Worm (Caenorhabditis elegans) whole organism, midembryonic: Measurements from ENCODE around the gene Y66C5A.2.

Experiments used
- T22C8.4 ChIP-seq: fragments of 200-800 bp; sonication (Bioruptor generic); IDR thresholded peaks from 2 replicates; pipeline ENCODE4 v1.3.6; 2022; ENCODE audit warnings: missing genetic modification characterization, missing compliant biosample characterization
- cog-1 ChIP-seq: sonication (generic microtip); optimal IDR thresholded peaks from 2 replicates; lab custom pipeline; 2016; ENCODE audit warnings: missing genetic modification characterization, missing compliant biosample characterization
- flt-1 ChIP-seq: fragments of 200-800 bp; sonication (Bioruptor generic); IDR thresholded peaks from 2 replicates; pipeline ENCODE4 v1.3.6; 2022; ENCODE audit warnings: missing genetic modification characterization, missing compliant biosample characterization
- klf-2 ChIP-seq: fragments of 200-800 bp; sonication (Bioruptor generic); conservative IDR thresholded peaks from 2 replicates; pipeline ENCODE4 v1.3.6; 2022; ENCODE audit warnings: missing genetic modification reagents, missing genetic modification characterization, missing compliant biosample characterization
- med-1 ChIP-seq: sonication (generic microtip); optimal IDR thresholded peaks from 2 replicates; lab custom pipeline; 2017; ENCODE audit warnings: missing genetic modification characterization, mild to moderate bottlenecking, missing compliant biosample characterization, antibody characterized with exemption, missing genetic modification reagents; ENCODE audit not compliant: insufficient read depth
- ref-1 ChIP-seq: fragments of 200-800 bp; sonication (Bioruptor generic); conservative IDR thresholded peaks from 2 replicates; pipeline ENCODE4 v1.3.6; 2022; ENCODE audit warnings: missing genetic modification reagents, missing genetic modification characterization, missing compliant biosample characterization
- tab-1 ChIP-seq: fragments of 200-800 bp; sonication (Bioruptor generic); IDR thresholded peaks from 2 replicates; pipeline ENCODE4 v1.3.6; 2022; ENCODE audit warnings: missing genetic modification characterization, missing compliant biosample characterization
- ztf-23 ChIP-seq: fragments of 200-800 bp; sonication (Bioruptor generic); IDR thresholded peaks from 2 replicates; pipeline ENCODE4 v1.3.6; 2022; ENCODE audit warnings: missing genetic modification reagents, missing genetic modification characterization, missing compliant biosample characterization
- ztf-29 ChIP-seq: fragments of 200-800 bp; sonication (Bioruptor generic); IDR thresholded peaks from 2 replicates; pipeline ENCODE4 v1.3.6; 2022; ENCODE audit warnings: missing genetic modification reagents, missing genetic modification characterization, missing compliant biosample characterization

The Y66C5A.2 gene

ce11 chrX:14442321-14442720, 18.2 kb upstream of the Y66C5A.2 start, which contains the start of gene F23D12.3:
Gene F23D12.3 (plus strand): TSS chrX:14442621.
- no peak for TF ChIP-seq T22C8.4 (GFP tag; lab: Robert Waterston, UW)
- no peak for TF ChIP-seq ztf-29 (GFP tag; lab: Robert Waterston, UW)
- no peak for TF ChIP-seq klf-2 (GFP tag; lab: Robert Waterston, UW)
- no peak for TF ChIP-seq ztf-23 (GFP tag; lab: Robert Waterston, UW)
- no peak for TF ChIP-seq ref-1 (GFP tag; lab: Robert Waterston, UW)
- no peak for TF ChIP-seq cog-1 (tag; lab: Kevin White, UChicago)
- no peak for TF ChIP-seq tab-1
- TF ChIP-seq med-1 (GFP tag; lab: Kevin White, UChicago): no peak
- no peak for TF ChIP-seq flt-1 (GFP tag; lab: Robert Waterston, UW)

ce11 chrX:14444701-14445100, 15.8 kb upstream of the Y66C5A.2 start, which contains the start of gene F23D12.4:
Gene F23D12.4 (plus strand): TSS chrX:14445001.
- TF ChIP-seq klf-2 (GFP tag; lab: Robert Waterston, UW): no peak
- TF ChIP-seq cog-1 (tag; lab: Kevin White, UChicago): no peak
- no peak for TF ChIP-seq flt-1 (GFP tag; lab: Robert Waterston, UW)
- no peak for TF ChIP-seq tab-1
- TF ChIP-seq T22C8.4 (GFP tag; lab: Robert Waterston, UW): no peak

ce11 chrX:14447498-14447897, 13.0 kb upstream of the Y66C5A.2 start:
- TF ChIP-seq T22C8.4 (GFP tag; lab: Robert Waterston, UW) (no peak), ref-1 (GFP tag; lab: Robert Waterston, UW) (no peak), flt-1 (GFP tag; lab: Robert Waterston, UW) (no peak)

- TF ChIP-seq ztf-23 (GFP tag; lab: Robert Waterston, UW): no peak
- TF ChIP-seq flt-1 (GFP tag; lab: Robert Waterston, UW): no peak
- TF ChIP-seq tab-1: no peak
- TF ChIP-seq klf-2 (GFP tag; lab: Robert Waterston, UW): no peak
- TF ChIP-seq ztf-29 (GFP tag; lab: Robert Waterston, UW): no peak
- no peak for TF ChIP-seq cog-1 (tag; lab: Kevin White, UChicago)
- no peak for TF ChIP-seq ref-1 (GFP tag; lab: Robert Waterston, UW)
- no peak for TF ChIP-seq T22C8.4 (GFP tag; lab: Robert Waterston, UW)
- TF ChIP-seq med-1 (GFP tag; lab: Kevin White, UChicago): no peak
Measured at ce11 chrX:14447910-14448309, 12.6 kb upstream of the Y66C5A.2 start, which contains the start of gene jmjd-3.2. Gene jmjd-3.2 (plus strand): TSS chrX:14448210.

DNA sequence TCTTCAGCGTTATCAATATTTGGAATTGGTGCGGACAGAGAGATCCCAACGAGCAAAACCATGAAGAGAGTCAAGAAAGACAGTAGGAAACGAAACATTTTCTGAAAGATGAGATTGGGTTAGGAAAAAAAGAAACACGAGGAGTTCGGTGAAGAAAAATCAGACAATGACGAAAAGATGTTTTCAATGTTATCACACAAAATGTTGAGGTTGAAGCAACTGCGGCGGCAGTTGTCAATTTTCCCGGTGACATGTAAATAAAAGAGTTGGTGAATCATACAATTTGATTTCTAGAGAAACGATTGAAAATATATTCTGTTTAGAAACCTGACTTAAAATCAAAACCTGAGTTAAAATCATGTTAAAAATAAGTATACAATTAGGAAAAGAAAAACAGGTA, 6.8 kb upstream of the Y66C5A.2 start, which contains the start of gene F23D12.7:
TSS of gene F23D12.7 (minus strand) at position 101 of the 400 bp plus-strand sequence.
- TF ChIP-seq T22C8.4 (GFP tag; lab: Robert Waterston, UW) (no peak), ztf-23 (GFP tag; lab: Robert Waterston, UW) (no peak), ztf-29 (GFP tag; lab: Robert Waterston, UW) (no peak), med-1 (GFP tag; lab: Kevin White, UChicago) (no peak), tab-1 (no peak), flt-1 (GFP tag; lab: Robert Waterston, UW) (no peak)

DNA sequence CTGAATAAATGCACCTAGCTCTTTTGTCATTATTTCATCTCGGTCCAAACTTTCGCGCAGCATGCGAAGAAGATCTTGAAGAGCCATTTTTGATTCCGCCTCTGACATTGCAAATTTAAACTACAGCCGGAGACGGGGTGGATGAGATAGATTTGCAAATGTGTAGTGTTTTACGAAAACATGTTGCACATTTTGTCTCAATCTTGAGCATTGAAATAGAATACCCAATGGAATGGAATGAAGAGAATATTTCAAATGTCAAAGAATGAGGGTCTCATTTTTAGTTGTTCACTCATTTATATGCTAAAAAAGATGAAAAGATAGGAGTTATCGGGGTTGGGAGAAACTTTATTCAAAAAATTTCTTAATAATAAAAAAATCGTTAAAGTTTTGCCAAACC, 5.1 kb upstream of the Y66C5A.2 start, which contains the start of gene Y66C5A.1:
TSS of gene Y66C5A.1 (minus strand) at position 101 of the 400 bp plus-strand sequence.
- TF ChIP-seq flt-1 (GFP tag; lab: Robert Waterston, UW) (no peak), klf-2 (GFP tag; lab: Robert Waterston, UW) (no peak), med-1 (GFP tag; lab: Kevin White, UChicago) (no peak), ztf-29 (GFP tag; lab: Robert Waterston, UW) (no peak), ztf-23 (GFP tag; lab: Robert Waterston, UW) (no peak), cog-1 (tag; lab: Kevin White, UChicago) (no peak), ref-1 (GFP tag; lab: Robert Waterston, UW) (no peak)

- TF ChIP-seq klf-2 (GFP tag; lab: Robert Waterston, UW): no peak
- TF ChIP-seq cog-1 (tag; lab: Kevin White, UChicago): no peak
- no peak for TF ChIP-seq T22C8.4 (GFP tag; lab: Robert Waterston, UW)
- no peak for TF ChIP-seq ref-1 (GFP tag; lab: Robert Waterston, UW)
- TF ChIP-seq flt-1 (GFP tag; lab: Robert Waterston, UW): no peak
- TF ChIP-seq med-1 (GFP tag; lab: Kevin White, UChicago): no peak
- no peak for TF ChIP-seq ztf-29 (GFP tag; lab: Robert Waterston, UW)
- no peak for TF ChIP-seq tab-1
- no peak for TF ChIP-seq ztf-23 (GFP tag; lab: Robert Waterston, UW)
Measured at ce11 chrX:14464513-14464912, 4.0 kb downstream of the Y66C5A.2 start, which contains the start of gene M163.7. Gene M163.7 (plus strand): TSS chrX:14464813.

DNA sequence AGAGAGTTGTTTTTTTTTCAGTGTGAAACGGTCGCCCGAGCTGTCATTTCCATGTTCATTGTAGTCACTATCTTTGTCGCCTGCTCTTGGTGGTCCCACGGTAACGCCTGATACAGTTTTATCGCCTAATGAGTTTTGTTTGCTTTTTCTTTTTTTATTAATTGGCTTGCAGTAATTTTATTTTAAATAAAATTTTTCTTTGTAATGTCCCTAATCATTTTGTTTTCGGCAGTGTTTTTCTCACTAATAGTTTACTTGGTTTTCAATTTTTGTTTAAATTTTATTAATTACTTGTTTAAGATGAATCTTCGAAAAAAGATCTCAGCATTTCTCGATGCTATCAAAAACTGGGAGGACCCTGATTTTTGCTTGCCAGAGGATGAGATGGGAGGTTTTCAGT, 5.1 kb downstream of the Y66C5A.2 start, which contains the start of gene M163.22:
TSS of gene M163.22 (plus strand) at position 301 of the 400 bp plus-strand sequence.
- TF ChIP-seq ztf-29 (GFP tag; lab: Robert Waterston, UW) (no peak), cog-1 (tag; lab: Kevin White, UChicago) (no peak), flt-1 (GFP tag; lab: Robert Waterston, UW) (no peak), tab-1 (no peak), T22C8.4 (GFP tag; lab: Robert Waterston, UW) (no peak), ztf-23 (GFP tag; lab: Robert Waterston, UW) (no peak), ref-1 (GFP tag; lab: Robert Waterston, UW) (no peak), med-1 (GFP tag; lab: Kevin White, UChicago) (no peak), klf-2 (GFP tag; lab: Robert Waterston, UW) (no peak)

- TF ChIP-seq ref-1 (GFP tag; lab: Robert Waterston, UW): no peak
- TF ChIP-seq med-1 (GFP tag; lab: Kevin White, UChicago): no peak
- TF ChIP-seq klf-2 (GFP tag; lab: Robert Waterston, UW): no peak
- TF ChIP-seq tab-1: no peak
- TF ChIP-seq ztf-29 (GFP tag; lab: Robert Waterston, UW): no peak
Measured at ce11 chrX:14466532-14466931, 6.0 kb downstream of the Y66C5A.2 start, which contains the start of gene M163.21. Gene M163.21 (plus strand): TSS chrX:14466832.
